ENCODE assay signal across 2 worm cellular contexts in genomic region chrX:14561416-14561973, ce11.
TF ChIP-seq lines count a peak whose summit lies in the region.

No protein-coding gene starts in this region.

TF ChIP-seq in whole organism, L2 larva, 48 proteins besides CTCF, POLR2A, EP300 and RAD21 (continued from another document):
- TF ChIP-seq gmeb-1 (tag; optimal IDR thresholded peaks at IDR 0.05; lab: Kevin White, UChicago): no peak
- no peak for TF ChIP-seq nhr-10 (tag; optimal IDR thresholded peaks at IDR 0.05; lab: Kevin White, UChicago)
- peak; percentile 12 for TF ChIP-seq ceh-16 (tag; optimal IDR thresholded peaks at IDR 0.05; lab: Kevin White, UChicago)
- no peak for TF ChIP-seq nhr-77 (tag; optimal IDR thresholded peaks at IDR 0.05; lab: Kevin White, UChicago)
- peak; percentile 87 for TF ChIP-seq zag-1 (tag; optimal IDR thresholded peaks at IDR 0.05; lab: Kevin White, UChicago)
- no peak for TF ChIP-seq ama-1 (optimal IDR thresholded peaks at IDR 0.05; lab: Kevin White, UChicago)
- TF ChIP-seq peb-1 (tag; optimal IDR thresholded peaks at IDR 0.05; lab: Kevin White, UChicago): no peak
- no peak for TF ChIP-seq dmd-4 (tag; optimal IDR thresholded peaks at IDR 0.05; lab: Kevin White, UChicago)
- TF ChIP-seq aly-2 (tag; optimal IDR thresholded peaks at IDR 0.05; lab: Kevin White, UChicago): no peak
- peak; percentile 47 for TF ChIP-seq lin-13 (GFP tag; optimal IDR thresholded peaks at IDR 0.05; lab: Kevin White, UChicago)
- peak; percentile 51 for TF ChIP-seq C34F6.9 (tag; optimal IDR thresholded peaks at IDR 0.05; lab: Kevin White, UChicago)
- TF ChIP-seq F13H6.1 (tag; optimal IDR thresholded peaks at IDR 0.05; lab: Kevin White, UChicago): peak; percentile 87
- TF ChIP-seq mbf-1 (tag; optimal IDR thresholded peaks at IDR 0.05; lab: Kevin White, UChicago): no peak
- TF ChIP-seq unc-55 (GFP tag; optimal IDR thresholded peaks at IDR 0.05; lab: Kevin White, UChicago): peak; percentile 67
- TF ChIP-seq nhr-11 (tag; optimal IDR thresholded peaks at IDR 0.05; lab: Kevin White, UChicago): no peak
- TF ChIP-seq mdl-1 (tag; optimal IDR thresholded peaks at IDR 0.05; lab: Kevin White, UChicago): peak; percentile 69 to 82
- no peak for TF ChIP-seq unc-39 (tag; optimal IDR thresholded peaks at IDR 0.05; lab: Kevin White, UChicago)
- no peak for TF ChIP-seq skn-1 (tag; optimal IDR thresholded peaks at IDR 0.05; lab: Kevin White, UChicago)
- no peak for TF ChIP-seq lin-39 (tag; optimal IDR thresholded peaks at IDR 0.05; lab: Kevin White, UChicago)
- TF ChIP-seq sma-3 (GFP tag; optimal IDR thresholded peaks at IDR 0.05; lab: Kevin White, UChicago): peak; percentile 50
- no peak for TF ChIP-seq nhr-12 (tag; optimal IDR thresholded peaks at IDR 0.05; lab: Kevin White, UChicago)
- no peak for TF ChIP-seq elt-1 (tag; optimal IDR thresholded peaks at IDR 0.05; lab: Kevin White, UChicago)
- no peak for TF ChIP-seq ztf-1 (GFP tag; conservative IDR thresholded peaks at IDR 0.05; lab: Robert Waterston, UW)
- TF ChIP-seq nhr-25 (tag; optimal IDR thresholded peaks at IDR 0.05; lab: Kevin White, UChicago): peak; percentile 24
- no peak for TF ChIP-seq ZK546.5 (tag; optimal IDR thresholded peaks at IDR 0.05; lab: Kevin White, UChicago)
- peak; percentile 45 for TF ChIP-seq ztf-4 (tag; optimal IDR thresholded peaks at IDR 0.05; lab: Kevin White, UChicago)

TF ChIP-seq in whole organism, L4 larva, 104 proteins besides CTCF, POLR2A, EP300 and RAD21 (continued from another document):
- no peak for TF ChIP-seq ztf-11 (tag; optimal IDR thresholded peaks at IDR 0.05; lab: Kevin White, UChicago)
- no peak for TF ChIP-seq ZK337.2 (GFP tag; IDR thresholded peaks at IDR 0.05; lab: Robert Waterston, UW)
- TF ChIP-seq madf-9 (GFP tag; conservative IDR thresholded peaks at IDR 0.05; lab: Robert Waterston, UW): no peak
- no peak for TF ChIP-seq nhr-6 (tag; optimal IDR thresholded peaks at IDR 0.05; lab: Kevin White, UChicago)
- no peak for TF ChIP-seq skn-1 (tag; optimal IDR thresholded peaks at IDR 0.05; lab: Kevin White, UChicago)
- peak; percentile 68 for TF ChIP-seq fkh-10 (GFP tag; optimal IDR thresholded peaks at IDR 0.05; lab: Kevin White, UChicago)
- TF ChIP-seq lin-39 (tag; optimal IDR thresholded peaks at IDR 0.05; lab: Kevin White, UChicago): no peak
- no peak for TF ChIP-seq nhr-41 (GFP tag; IDR thresholded peaks at IDR 0.05; lab: Robert Waterston, UW)
- TF ChIP-seq zfp-2 (tag; optimal IDR thresholded peaks at IDR 0.05; lab: Kevin White, UChicago): no peak
- TF ChIP-seq lin-15B (tag; optimal IDR thresholded peaks at IDR 0.05; lab: Kevin White, UChicago): no peak
- TF ChIP-seq pha-4 (GFP tag; IDR thresholded peaks at IDR 0.05; lab: Robert Waterston, UW): no peak
- peak; percentile 37 for TF ChIP-seq pha-4 (tag; optimal IDR thresholded peaks at IDR 0.05; lab: Kevin White, UChicago)
- peak; percentile 55 to 71 for TF ChIP-seq mdl-1 (tag; optimal IDR thresholded peaks at IDR 0.05; lab: Kevin White, UChicago)
- peak; percentile 72 for TF ChIP-seq mep-1 (tag; optimal IDR thresholded peaks at IDR 0.05; lab: Kevin White, UChicago)
- no peak for TF ChIP-seq unc-130 (GFP tag; optimal IDR thresholded peaks at IDR 0.05; lab: Kevin White, UChicago)
- peak; percentile 70 for TF ChIP-seq rbr-2 (tag; optimal IDR thresholded peaks at IDR 0.05; lab: Kevin White, UChicago)
- TF ChIP-seq F44E2.7 (GFP tag; IDR thresholded peaks at IDR 0.05; lab: Robert Waterston, UW): no peak
- TF ChIP-seq hlh-11 (tag; optimal IDR thresholded peaks at IDR 0.05; lab: Kevin White, UChicago): peak; percentile 81
- TF ChIP-seq T26A8.4 (GFP tag; IDR thresholded peaks at IDR 0.05; lab: Robert Waterston, UW): no peak
- peak; percentile 86 for TF ChIP-seq saeg-2 (GFP tag; IDR thresholded peaks at IDR 0.05; lab: Robert Waterston, UW)
- no peak for TF ChIP-seq ZK546.5 (tag; optimal IDR thresholded peaks at IDR 0.05; lab: Kevin White, UChicago)
- TF ChIP-seq nhr-11 (tag; optimal IDR thresholded peaks at IDR 0.05; lab: Kevin White, UChicago): peak; percentile 74
- peak; percentile 77; the same call in 1 of the 2 replicates for TF ChIP-seq dmd-6 (GFP tag; IDR thresholded peaks at IDR 0.05; lab: Robert Waterston, UW)
- peak; percentile 24 for TF ChIP-seq ceh-32 (tag; optimal IDR thresholded peaks at IDR 0.05; lab: Kevin White, UChicago; ENCODE audit: poor library complexity)
- no peak for TF ChIP-seq snpc-4 (tag; optimal IDR thresholded peaks at IDR 0.05; lab: Kevin White, UChicago)
- no peak for TF ChIP-seq mxl-2 (GFP tag; conservative IDR thresholded peaks at IDR 0.05; lab: Robert Waterston, UW)
- TF ChIP-seq lin-13 (GFP tag; optimal IDR thresholded peaks at IDR 0.05; lab: Kevin White, UChicago): peak; percentile 3
- peak; percentile 57 for TF ChIP-seq nhr-48 (tag; optimal IDR thresholded peaks at IDR 0.05; lab: Kevin White, UChicago)
- peak; percentile 49 to 98 for TF ChIP-seq hif-1 (tag; optimal IDR thresholded peaks at IDR 0.05; lab: Kevin White, UChicago)
- no peak for TF ChIP-seq gei-8 (GFP tag; optimal IDR thresholded peaks at IDR 0.05; lab: Kevin White, UChicago)
- no peak for TF ChIP-seq ceh-82 (tag; optimal IDR thresholded peaks at IDR 0.05; lab: Kevin White, UChicago)
- TF ChIP-seq tag-97 (GFP tag; IDR thresholded peaks at IDR 0.05; lab: Robert Waterston, UW): no peak; the same call in 1 of the 2 replicates
- TF ChIP-seq R02D3.7 (tag; optimal IDR thresholded peaks at IDR 0.05; lab: Kevin White, UChicago): no peak
- TF ChIP-seq F10B5.3 (tag; optimal IDR thresholded peaks at IDR 0.05; lab: Kevin White, UChicago): no peak
- TF ChIP-seq ama-1 (optimal IDR thresholded peaks at IDR 0.05; lab: Kevin White, UChicago): peak; percentile 40
- TF ChIP-seq zag-1 (tag; optimal IDR thresholded peaks at IDR 0.05; lab: Kevin White, UChicago): no peak
- no peak for TF ChIP-seq duxl-1 (tag; optimal IDR thresholded peaks at IDR 0.05; lab: Kevin White, UChicago; ENCODE audit: poor library complexity)
- no peak for TF ChIP-seq ceh-62 (tag; optimal IDR thresholded peaks at IDR 0.05; lab: Kevin White, UChicago)
- no peak for TF ChIP-seq daf-19 (GFP tag; conservative IDR thresholded peaks at IDR 0.05; lab: Robert Waterston, UW)
- TF ChIP-seq dmd-8 (GFP tag; IDR thresholded peaks at IDR 0.05; lab: Robert Waterston, UW): 0 out of 2 replicates have a peak, but pooled peaks have one; percentile 56
- TF ChIP-seq ztf-7 (tag; optimal IDR thresholded peaks at IDR 0.05; lab: Kevin White, UChicago): no peak
- no peak for TF ChIP-seq snpc-1.2 (GFP tag; IDR thresholded peaks at IDR 0.05; lab: Robert Waterston, UW)
- no peak for TF ChIP-seq F26F4.8 (GFP tag; conservative IDR thresholded peaks at IDR 0.05; lab: Robert Waterston, UW)
- TF ChIP-seq spr-1 (tag; optimal IDR thresholded peaks at IDR 0.05; lab: Kevin White, UChicago): no peak
- no peak; the same call in 1 of the 2 replicates for TF ChIP-seq mdt-29 (GFP tag; IDR thresholded peaks at IDR 0.05; lab: Robert Waterston, UW)
- no peak for TF ChIP-seq F49E8.2 (tag; optimal IDR thresholded peaks at IDR 0.05; lab: Kevin White, UChicago; ENCODE audit: borderline replicate concordance)
- TF ChIP-seq lin-38 (GFP tag; IDR thresholded peaks at IDR 0.05; lab: Robert Waterston, UW): peak; percentile 29; the same call in 1 of the 2 replicates
- TF ChIP-seq zip-11 (GFP tag; IDR thresholded peaks at IDR 0.05; lab: Robert Waterston, UW): no peak
- TF ChIP-seq php-3 (GFP tag; IDR thresholded peaks at IDR 0.05; lab: Robert Waterston, UW): peak; percentile 82
- TF ChIP-seq daf-12 (tag; optimal IDR thresholded peaks at IDR 0.05; lab: Kevin White, UChicago): no peak
- no peak for TF ChIP-seq nhr-10 (tag; optimal IDR thresholded peaks at IDR 0.05; lab: Kevin White, UChicago)
- peak; percentile 54 for TF ChIP-seq F37D6.2 (tag; optimal IDR thresholded peaks at IDR 0.05; lab: Kevin White, UChicago)
- no peak for TF ChIP-seq nhr-102 (tag; optimal IDR thresholded peaks at IDR 0.05; lab: Kevin White, UChicago)
- no peak for TF ChIP-seq jun-1 (tag; optimal IDR thresholded peaks at IDR 0.05; lab: Kevin White, UChicago)
- no peak for TF ChIP-seq egl-27 (tag; optimal IDR thresholded peaks at IDR 0.05; lab: Kevin White, UChicago)
- no peak for TF ChIP-seq nhr-76 (tag; optimal IDR thresholded peaks at IDR 0.05; lab: Kevin White, UChicago)
- TF ChIP-seq hmg-1.1 (GFP tag; IDR thresholded peaks at IDR 0.05; lab: Robert Waterston, UW): peak; percentile 70; the same call in 1 of the 2 replicates
- TF ChIP-seq dmd-9 (GFP tag; IDR thresholded peaks at IDR 0.05; lab: Robert Waterston, UW): no peak
- TF ChIP-seq arid-1 (GFP tag; conservative IDR thresholded peaks at IDR 0.05; lab: Robert Waterston, UW): no peak
- peak; percentile 9; the same call in 1 of the 2 replicates for TF ChIP-seq lin-1 (GFP tag; IDR thresholded peaks at IDR 0.05; lab: Robert Waterston, UW)
- no peak for TF ChIP-seq mxl-3 (GFP tag; optimal IDR thresholded peaks at IDR 0.05; lab: Kevin White, UChicago)
- peak; percentile 58 to 70 for TF ChIP-seq lsy-2 (tag; optimal IDR thresholded peaks at IDR 0.05; lab: Kevin White, UChicago)
- peak; percentile 46 for TF ChIP-seq set-16 (GFP tag; IDR thresholded peaks at IDR 0.05; lab: Robert Waterston, UW)
- TF ChIP-seq unc-62 (GFP tag; optimal IDR thresholded peaks at IDR 0.05 in 1 of 2; lab: Kevin White, UChicago): peak in 1 of 2 experiments; percentile 88
- TF ChIP-seq unc-62 (tag; optimal IDR thresholded peaks at IDR 0.05; lab: Kevin White, UChicago): no peak
- TF ChIP-seq daf-8 (GFP tag; IDR thresholded peaks at IDR 0.05; lab: Robert Waterston, UW): no peak
- no peak for TF ChIP-seq dve-1 (tag; optimal IDR thresholded peaks at IDR 0.05; lab: Kevin White, UChicago; ENCODE audit: insufficient read depth)
- no peak for TF ChIP-seq aly-2 (tag; optimal IDR thresholded peaks at IDR 0.05; lab: Kevin White, UChicago)
- no peak for TF ChIP-seq vab-7 (GFP tag; IDR thresholded peaks at IDR 0.05; lab: Robert Waterston, UW)
- no peak for TF ChIP-seq spr-3 (GFP tag; optimal IDR thresholded peaks at IDR 0.05; lab: Kevin White, UChicago)
- TF ChIP-seq ceh-44 (GFP tag; IDR thresholded peaks at IDR 0.05; lab: Robert Waterston, UW): no peak
- no peak for TF ChIP-seq nhr-42 (GFP tag; IDR thresholded peaks at IDR 0.05; lab: Robert Waterston, UW)
- peak; percentile 94 for TF ChIP-seq aha-1 (tag; lab: Kevin White, UChicago)
- TF ChIP-seq nhr-111 (GFP tag; optimal IDR thresholded peaks at IDR 0.05; lab: Kevin White, UChicago): no peak
- TF ChIP-seq lin-29 (GFP tag; IDR thresholded peaks at IDR 0.05; lab: Robert Waterston, UW): no peak
- no peak for TF ChIP-seq lim-7 (GFP tag; IDR thresholded peaks at IDR 0.05; lab: Robert Waterston, UW)
- TF ChIP-seq pqm-1 (tag; optimal IDR thresholded peaks at IDR 0.05; lab: Kevin White, UChicago): peak; percentile 2
- TF ChIP-seq attf-4 (tag; optimal IDR thresholded peaks at IDR 0.05; lab: Kevin White, UChicago): no peak
- no peak for TF ChIP-seq nhr-77 (tag; optimal IDR thresholded peaks at IDR 0.05; lab: Kevin White, UChicago)
- TF ChIP-seq ces-1 (GFP tag; optimal IDR thresholded peaks at IDR 0.05; lab: Kevin White, UChicago): peak; percentile 42
- TF ChIP-seq fos-1 (tag; optimal IDR thresholded peaks at IDR 0.05; lab: Kevin White, UChicago): no peak
- TF ChIP-seq dpl-1 (GFP tag; optimal IDR thresholded peaks at IDR 0.05; lab: Kevin White, UChicago): peak; percentile 10
- TF ChIP-seq Y105C5A.15 (GFP tag; IDR thresholded peaks at IDR 0.05; lab: Robert Waterston, UW): no peak
